Worm (Caenorhabditis elegans): ENCODE measurements around the gene C18H2.5.

C18H2.5 gene

ce11 chrIII:7710066-7710465 lies 15.9 kb upstream of the C18H2.5 start (continued):
- TF ChIP-seq B0035.1 (tag; optimal IDR thresholded peaks at IDR 0.05) (no peak), ets-4 (GFP tag; optimal IDR thresholded peaks at IDR 0.05) (no peak), let-526 (GFP tag; IDR thresholded peaks at IDR 0.05) (no peak), madf-10 (tag; optimal IDR thresholded peaks at IDR 0.05) (peak; percentile 39), Y67H2A.10 (GFP tag; conservative IDR thresholded peaks at IDR 0.05) (no peak), ama-1 (optimal IDR thresholded peaks at IDR 0.05) (no peak), ama-1 (GFP tag; optimal IDR thresholded peaks at IDR 0.05) (no peak), ztf-28 (GFP tag; IDR thresholded peaks at IDR 0.05) (no peak), Y79H2A.3 (GFP tag; conservative IDR thresholded peaks at IDR 0.05) (no peak), dox-1 (GFP tag; IDR thresholded peaks at IDR 0.05) (peak; percentile 45; the same call in 1 of the 2 replicates), unc-130 (GFP tag; optimal IDR thresholded peaks at IDR 0.05) (no peak), egl-18 (GFP tag; IDR thresholded peaks at IDR 0.05) (no peak)

- TF ChIP-seq sptf-2 (GFP tag; optimal IDR thresholded peaks at IDR 0.05) (no peak), madf-8 (GFP tag; conservative IDR thresholded peaks at IDR 0.05) (no peak), nhr-27 (tag; optimal IDR thresholded peaks at IDR 0.05) (no peak), him-1 (tag; optimal IDR thresholded peaks at IDR 0.05) (no peak), snpc-4 (GFP tag; optimal IDR thresholded peaks at IDR 0.05) (no peak), snpc-4 (tag; optimal IDR thresholded peaks at IDR 0.05) (no peak), B0019.2 (GFP tag; conservative IDR thresholded peaks at IDR 0.05) (no peak), nfyb-1 (GFP tag; IDR thresholded peaks at IDR 0.05) (no peak), lin-26 (GFP tag; IDR thresholded peaks at IDR 0.05) (no peak), ztf-6 (GFP tag; IDR thresholded peaks at IDR 0.05) (no peak), B0035.1 (tag; optimal IDR thresholded peaks at IDR 0.05) (no peak), lag-1 (GFP tag; IDR thresholded peaks at IDR 0.05) (no peak), hrde-1 (tag; optimal IDR thresholded peaks at IDR 0.05; ENCODE audit: borderline replicate concordance) (no peak), D2030.7 (GFP tag; IDR thresholded peaks at IDR 0.05) (no peak)
Measured at ce11 chrIII:7709391-7709790, 15.2 kb upstream of the C18H2.5 start, which contains the start of gene lin-13. Gene lin-13 (minus strand): TSS chrIII:7709491.

ce11 chrIII:7708815-7709214 lies 14.6 kb upstream of the C18H2.5 start:
- 0 out of 2 replicates have a peak, but pooled peaks have one; percentile 22 for TF ChIP-seq attf-3 (GFP tag; conservative IDR thresholded peaks at IDR 0.05)
- 0 out of 2 replicates have a peak, but pooled peaks have one; percentile 22 for TF ChIP-seq mcd-1 (GFP tag; IDR thresholded peaks at IDR 0.05)
- peak; percentile 69 for TF ChIP-seq ceh-100 (GFP tag; IDR thresholded peaks at IDR 0.05)
- TF ChIP-seq D2030.7 (GFP tag; IDR thresholded peaks at IDR 0.05), result 0 out of 2 replicates have a peak, but pooled peaks have one; percentile 36

ce11 chrIII:7703474-7703873 lies 9.3 kb upstream of the C18H2.5 start:
- TF ChIP-seq aptf-3 (GFP tag; IDR thresholded peaks at IDR 0.05) (no peak), zfh-2 (GFP tag; conservative IDR thresholded peaks at IDR 0.05) (no peak), ama-1 (optimal IDR thresholded peaks at IDR 0.05) (no peak), ama-1 (GFP tag; optimal IDR thresholded peaks at IDR 0.05) (no peak), hlh-26 (GFP tag; conservative IDR thresholded peaks at IDR 0.05) (no peak), ztf-3 (GFP tag; optimal IDR thresholded peaks at IDR 0.05) (no peak), somi-1 (GFP tag; optimal IDR thresholded peaks at IDR 0.05) (no peak), lin-54 (GFP tag; optimal IDR thresholded peaks at IDR 0.05) (no peak), madf-3 (GFP tag; IDR thresholded peaks at IDR 0.05) (no peak), F55B11.4 (tag; optimal IDR thresholded peaks at IDR 0.05; ENCODE audit: borderline replicate concordance, insufficient read depth) (no peak)
